Fruit fly (Drosophila melanogaster): Measurements from ENCODE around the gene Amt.
A peak's percentile ranks its signal among the peaks of the same experiment; 100 is the strongest.

DNA sequence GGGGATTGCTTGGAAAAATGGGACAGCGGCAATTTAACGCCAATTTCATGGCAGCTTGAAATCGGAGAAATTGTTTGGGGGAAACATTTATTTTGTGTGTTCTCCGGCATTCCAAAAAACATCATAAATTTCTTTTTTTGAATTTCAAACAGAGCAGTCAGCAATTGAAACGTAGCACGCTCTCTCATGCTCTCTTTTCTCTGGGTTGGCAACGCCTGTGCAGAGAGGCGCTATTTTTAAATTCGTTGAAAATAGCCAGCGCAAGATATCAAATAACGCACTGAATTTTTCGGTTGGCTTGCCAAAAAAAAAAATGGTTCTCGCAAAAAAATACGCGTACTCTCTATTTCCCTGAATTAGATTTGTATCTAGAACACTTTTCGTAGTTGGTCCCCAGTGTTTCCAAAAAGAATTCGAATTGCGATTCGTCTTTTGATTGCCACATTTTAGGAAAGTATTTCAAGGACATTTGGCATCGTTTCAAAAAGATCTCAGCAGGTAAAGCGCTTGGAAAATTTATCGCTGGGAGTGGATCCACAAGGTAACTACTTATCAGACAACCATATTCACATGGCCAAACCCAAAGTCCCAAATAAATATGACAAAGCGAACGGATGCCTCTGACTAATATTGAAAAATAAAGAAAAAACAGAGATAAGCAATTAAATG lies 37.2 kb upstream of the Amt start:
- TF ChIP-seq fru (GFP tag; optimal IDR thresholded peaks at IDR 0.05), result no peak
- TF ChIP-seq pan (optimal IDR thresholded peaks at IDR 0.05), result no peak
- TF ChIP-seq psq (GFP tag; optimal IDR thresholded peaks at IDR 0.05), result no peak
- TF ChIP-seq ey (GFP tag; optimal IDR thresholded peaks at IDR 0.05), result no peak
- TF ChIP-seq Myc (optimal IDR thresholded peaks at IDR 0.05), result no peak
- TF ChIP-seq Vsx2 (GFP tag; optimal IDR thresholded peaks at IDR 0.05; ENCODE audit: partially characterized antibody), result peak; percentile 56
- TF ChIP-seq brk (GFP tag; optimal IDR thresholded peaks at IDR 0.05), result no peak
- TF ChIP-seq usp (GFP tag; optimal IDR thresholded peaks at IDR 0.05), result no peak
- TF ChIP-seq lola (GFP tag; optimal IDR thresholded peaks at IDR 0.05), result no peak
- peak; percentile 87 for TF ChIP-seq Dif (GFP tag; optimal IDR thresholded peaks at IDR 0.05; ENCODE audit: partially characterized antibody)
- no peak for TF ChIP-seq h (GFP tag; optimal IDR thresholded peaks at IDR 0.05)
- no peak for TF ChIP-seq Mio (GFP tag; optimal IDR thresholded peaks at IDR 0.05)

Measured in whole organism, wandering third instar larva.